Fruit fly (Drosophila melanogaster) whole organism, embryonic: ENCODE results near the gene CG10470.
A peak's percentile ranks its signal among the peaks of the same experiment; 100 is the strongest.

Experiments
- Abd-B ChIP-seq: fragments of 200-800 bp; sonication (Bioruptor generic); optimal IDR thresholded peaks from 2 replicates; lab custom pipeline; 2018; ENCODE audit warnings: missing biosample characterization, mild to moderate bottlenecking, missing genetic modification characterization, moderate library complexity
- B-H2 ChIP-seq: fragments of 200-800 bp; sonication (Bioruptor generic); optimal IDR thresholded peaks from 2 replicates; lab custom pipeline; 2018; ENCODE audit warnings: missing biosample characterization, mild to moderate bottlenecking, missing genetic modification characterization
- Bdp1 ChIP-seq: fragments of 200-800 bp; sonication (Bioruptor generic); optimal IDR thresholded peaks from 3 replicates; lab custom pipeline; 2016; ENCODE audit warnings: missing biosample characterization, missing genetic modification characterization
- CG1024 ChIP-seq: fragments of 200-800 bp; sonication (Bioruptor generic); IDR thresholded peaks from 2 replicates; pipeline ENCODE4 v1.3.6; 2022; ENCODE audit warnings: missing biosample characterization, missing genetic modification characterization
- CG10321 ChIP-seq: fragments of 200-800 bp; sonication (Bioruptor generic); IDR thresholded peaks from 2 replicates; pipeline ENCODE4 v1.3.6; 2022; ENCODE audit warnings: missing biosample characterization, missing genetic modification characterization
- CG10431 ChIP-seq: fragments of 200-800 bp; sonication (Bioruptor generic); optimal IDR thresholded peaks from 3 replicates; lab custom pipeline; 2018; ENCODE audit warnings: missing biosample characterization, mild to moderate bottlenecking, missing genetic modification characterization
- CG10654 ChIP-seq: fragments of 200-800 bp; sonication (Bioruptor generic); optimal IDR thresholded peaks from 2 replicates; lab custom pipeline; 2016; ENCODE audit warnings: missing biosample characterization, missing genetic modification characterization
- CG10979 ChIP-seq: fragments of 200-800 bp; sonication (Bioruptor generic); optimal IDR thresholded peaks from 2 replicates; lab custom pipeline; 2018; ENCODE audit warnings: missing biosample characterization, mild to moderate bottlenecking, missing genetic modification characterization, moderate library complexity
- CG11085 ChIP-seq: fragments of 200-800 bp; sonication (Bioruptor generic); IDR thresholded peaks from 2 replicates; pipeline ENCODE4 v1.3.6; 2022; ENCODE audit warnings: missing biosample characterization, missing genetic modification characterization
- CG11695 ChIP-seq: fragments of 200-800 bp; sonication (Bioruptor generic); IDR thresholded peaks from 3 replicates; pipeline ENCODE4 v1.3.6; 2022; ENCODE audit warnings: missing biosample characterization, missing genetic modification characterization
- CG14014 ChIP-seq: fragments of 200-800 bp; sonication (Bioruptor generic); IDR thresholded peaks from 2 replicates; pipeline ENCODE4 v1.3.6; 2022; ENCODE audit warnings: missing biosample characterization, missing genetic modification characterization
- CG1602 ChIP-seq: fragments of 200-800 bp; sonication (Bioruptor generic); optimal IDR thresholded peaks from 3 replicates; lab custom pipeline; 2016; ENCODE audit warnings: missing biosample characterization, missing genetic modification characterization
- CG17568 ChIP-seq: fragments of 200-800 bp; sonication (Bioruptor generic); optimal IDR thresholded peaks from 2 replicates; lab custom pipeline; 2018; ENCODE audit warnings: missing biosample characterization, mild to moderate bottlenecking, missing genetic modification characterization, moderate library complexity
- CG18764 ChIP-seq: fragments of 200-800 bp; sonication (Bioruptor generic); optimal IDR thresholded peaks from 3 replicates; lab custom pipeline; 2016; ENCODE audit warnings: missing biosample characterization, missing genetic modification characterization
- CG2712 ChIP-seq: fragments of 200-800 bp; optimal IDR thresholded peaks from 3 replicates; lab custom pipeline; 2019; ENCODE audit warnings: missing biosample characterization, mild to moderate bottlenecking, missing genetic modification characterization, moderate library complexity
- CG2889 ChIP-seq: fragments of 200-800 bp; sonication (Bioruptor generic); IDR thresholded peaks from 3 replicates; pipeline ENCODE4 v1.3.6; 2022; ENCODE audit warnings: missing biosample characterization, missing genetic modification characterization
- CG30020 ChIP-seq: fragments of 200-800 bp; optimal IDR thresholded peaks from 2 replicates; lab custom pipeline; 2019; ENCODE audit warnings: missing biosample characterization, mild to moderate bottlenecking, missing genetic modification characterization, moderate library complexity
- CG3065 ChIP-seq: fragments of 200-800 bp; sonication (Bioruptor generic); optimal IDR thresholded peaks from 2 replicates; lab custom pipeline; 2016; ENCODE audit warnings: missing biosample characterization, missing genetic modification characterization
- CG31365 ChIP-seq: fragments of 200-800 bp; sonication (Bioruptor generic); optimal IDR thresholded peaks from 2 replicates; lab custom pipeline; 2018; ENCODE audit warnings: missing biosample characterization, mild to moderate bottlenecking, missing genetic modification characterization
- CG33213 ChIP-seq: fragments of 200-800 bp; sonication (Bioruptor generic); optimal IDR thresholded peaks from 3 replicates; lab custom pipeline; 2016; ENCODE audit warnings: missing biosample characterization, missing genetic modification characterization
- CG33557 ChIP-seq: fragments of 200-800 bp; sonication (Bioruptor generic); optimal IDR thresholded peaks from 2 replicates; lab custom pipeline; 2019; ENCODE audit warnings: missing biosample characterization, mild to moderate bottlenecking, missing genetic modification characterization, moderate library complexity
- CG3995 ChIP-seq: fragments of 200-800 bp; sonication (Bioruptor generic); optimal IDR thresholded peaks from 3 replicates; lab custom pipeline; 2016; ENCODE audit warnings: missing biosample characterization, missing genetic modification characterization
- CG6654 ChIP-seq: fragments of 200-800 bp; sonication (Bioruptor generic); optimal IDR thresholded peaks from 2 replicates; lab custom pipeline; 2017; ENCODE audit warnings: missing biosample characterization, mild to moderate bottlenecking, missing genetic modification characterization
- CG9797 ChIP-seq: fragments of 200-800 bp; sonication (Bioruptor generic); optimal IDR thresholded peaks from 3 replicates; lab custom pipeline; 2018; ENCODE audit warnings: missing biosample characterization, mild to moderate bottlenecking, missing genetic modification characterization
- CG9817 ChIP-seq: fragments of 200-800 bp; sonication (Bioruptor generic); optimal IDR thresholded peaks from 2 replicates; lab custom pipeline; 2018; ENCODE audit warnings: missing biosample characterization, mild to moderate bottlenecking, missing genetic modification characterization, moderate library complexity
- Dbx ChIP-seq: fragments of 200-800 bp; sonication (Bioruptor generic); IDR thresholded peaks from 3 replicates; pipeline ENCODE4 v1.3.6; 2022; ENCODE audit warnings: missing biosample characterization, missing genetic modification characterization
- Hand ChIP-seq: fragments of 200-800 bp; sonication (Bioruptor generic); optimal IDR thresholded peaks from 2 replicates; lab custom pipeline; 2017; ENCODE audit warnings: mild to moderate bottlenecking, missing biosample characterization, missing genetic modification reagents, missing genetic modification characterization
- Hr78 ChIP-seq, 2 experiments: fragments of 200-800 bp in 1 of 2; fragments of >200 bp in 1 of 2; sonication (Bioruptor generic) in 1 of 2; optimal IDR thresholded peaks; 2 replicates each; lab custom pipeline; 2017 to 2019; ENCODE audit warnings: missing biosample characterization in 2 of 2, missing genetic modification characterization in 2 of 2, mild to moderate bottlenecking in 1 of 2, moderate library complexity in 1 of 2
- Max ChIP-seq: fragments of 200-800 bp; sonication (Bioruptor generic); optimal IDR thresholded peaks from 2 replicates; lab custom pipeline; 2016; ENCODE audit warnings: missing biosample characterization, mild to moderate bottlenecking, missing genetic modification characterization
- Optix ChIP-seq: fragments of 200-800 bp; sonication (Bioruptor generic); IDR thresholded peaks from 3 replicates; pipeline ENCODE4 v1.3.6; 2022; ENCODE audit warnings: missing biosample characterization, missing genetic modification characterization
- Ptx1 ChIP-seq: fragments of 200-800 bp; sonication (Bioruptor generic); IDR thresholded peaks from 2 replicates; pipeline ENCODE4 v1.3.6; 2022; ENCODE audit warnings: missing biosample characterization, missing genetic modification characterization
- Ravus ChIP-seq: fragments of 200-800 bp; sonication (Bioruptor generic); IDR thresholded peaks from 2 replicates; pipeline ENCODE4 v1.3.6; 2022; ENCODE audit warnings: missing biosample characterization, missing genetic modification characterization
- Sin3A ChIP-seq: fragments of >200 bp; optimal IDR thresholded peaks from 2 replicates; lab custom pipeline; 2018
- Sox102F ChIP-seq: fragments of 200-800 bp; sonication (Bioruptor generic); optimal IDR thresholded peaks from 2 replicates; lab custom pipeline; 2018; ENCODE audit warnings: missing biosample characterization, mild to moderate bottlenecking, missing genetic modification characterization, moderate library complexity
- ac ChIP-seq: fragments of 200-800 bp; sonication (Bioruptor generic); optimal IDR thresholded peaks from 3 replicates; lab custom pipeline; 2017; ENCODE audit warnings: missing biosample characterization, mild to moderate bottlenecking, missing genetic modification characterization
- bab2 ChIP-seq: fragments of 200-800 bp; sonication (Bioruptor generic); optimal IDR thresholded peaks from 2 replicates; lab custom pipeline; 2016; ENCODE audit warnings: missing biosample characterization, missing genetic modification characterization
- cg ChIP-seq: fragments of 200-800 bp; sonication (Bioruptor generic); optimal IDR thresholded peaks from 3 replicates; lab custom pipeline; 2019; ENCODE audit warnings: missing biosample characterization, mild to moderate bottlenecking, missing genetic modification characterization, moderate library complexity
- chif ChIP-seq, 2 experiments: fragments of 200-800 bp; sonication (Bioruptor generic); optimal IDR thresholded peaks; 3 replicates each; lab custom pipeline; 2016; ENCODE audit warnings: missing biosample characterization in 2 of 2, missing genetic modification characterization in 2 of 2
- cwo ChIP-seq: fragments of 200-800 bp; sonication (Bioruptor generic); optimal IDR thresholded peaks from 3 replicates; lab custom pipeline; 2017; ENCODE audit warnings: missing biosample characterization, missing genetic modification characterization, mild to moderate bottlenecking, moderate library complexity, missing genetic modification reagents
- danr ChIP-seq: fragments of 200-800 bp; sonication (Bioruptor generic); IDR thresholded peaks from 2 replicates; pipeline ENCODE4 v1.3.6; 2022; ENCODE audit warnings: missing biosample characterization, missing genetic modification characterization
- exex ChIP-seq: fragments of 200-800 bp; sonication (Bioruptor generic); optimal IDR thresholded peaks from 4 replicates; lab custom pipeline; 2018; ENCODE audit warnings: missing biosample characterization, mild to moderate bottlenecking, missing genetic modification characterization, moderate library complexity
- gem ChIP-seq: fragments of 200-800 bp; sonication (Bioruptor generic); optimal IDR thresholded peaks from 2 replicates; lab custom pipeline; 2019; ENCODE audit warnings: missing biosample characterization, mild to moderate bottlenecking, missing genetic modification characterization, moderate library complexity
- gt ChIP-seq: fragments of 200-800 bp; sonication (Bioruptor generic); IDR thresholded peaks from 2 replicates; pipeline ENCODE4 v1.3.6; 2022; ENCODE audit warnings: missing biosample characterization, missing genetic modification characterization
- ham ChIP-seq: fragments of 200-800 bp; sonication (Bioruptor generic); IDR thresholded peaks from 2 replicates; pipeline ENCODE4 v1.3.6; 2022; ENCODE audit warnings: missing biosample characterization, missing genetic modification characterization
- jing ChIP-seq: fragments of 200-800 bp; sonication (Bioruptor generic); optimal IDR thresholded peaks from 2 replicates; lab custom pipeline; 2018; ENCODE audit warnings: missing biosample characterization, mild to moderate bottlenecking, missing genetic modification characterization
- row ChIP-seq: fragments of 200-800 bp; sonication (Bioruptor generic); IDR thresholded peaks from 3 replicates; pipeline ENCODE4 v1.3.6; 2022; ENCODE audit warnings: missing biosample characterization, missing genetic modification characterization
- sna ChIP-seq: fragments of 200-800 bp; sonication (Bioruptor generic); IDR thresholded peaks from 2 replicates; pipeline ENCODE4 v1.3.6; 2022; ENCODE audit warnings: missing biosample characterization, missing genetic modification characterization; ENCODE audit not compliant: partially characterized antibody
- tap ChIP-seq: fragments of 200-800 bp; optimal IDR thresholded peaks from 3 replicates; lab custom pipeline; 2019; ENCODE audit warnings: missing biosample characterization, mild to moderate bottlenecking, missing genetic modification characterization, moderate library complexity
- wor ChIP-seq: fragments of 200-800 bp; sonication (Bioruptor generic); IDR thresholded peaks from 2 replicates; pipeline ENCODE4 v1.3.6; 2022; ENCODE audit warnings: missing biosample characterization, missing genetic modification characterization
- zen ChIP-seq: fragments of 200-800 bp; sonication (Bioruptor generic); optimal IDR thresholded peaks from 3 replicates; lab custom pipeline; 2018; ENCODE audit warnings: missing biosample characterization, mild to moderate bottlenecking, missing genetic modification characterization, moderate library complexity

The CG10470 gene

DNA sequence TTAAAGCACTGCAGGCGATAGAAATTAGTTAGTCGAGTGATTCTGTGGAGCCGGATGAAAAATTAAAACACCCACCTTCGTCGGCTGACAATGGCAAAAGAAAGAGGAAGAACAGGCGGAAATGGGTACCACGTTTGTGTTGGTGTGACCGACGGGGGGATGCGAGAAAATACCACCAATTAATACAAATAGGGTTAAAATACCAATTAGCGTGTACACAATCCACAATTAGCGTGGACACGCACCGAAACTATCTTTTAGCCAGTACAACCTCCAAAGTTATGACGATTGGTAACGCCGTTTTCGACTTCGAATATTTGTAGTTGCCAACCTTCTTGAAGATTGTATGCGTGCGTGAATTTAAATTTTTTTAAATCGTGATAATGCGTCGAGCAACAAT, 39.7 kb upstream of the CG10470 start, which contains the start of gene RpL30 (continued):
- peak; percentile 77 for TF ChIP-seq tap (tag; lab: Kevin White, UChicago)
- TF ChIP-seq CG17568 (GFP tag; lab: Kevin White, UChicago) = peak; percentile 91
- TF ChIP-seq CG9797 (GFP tag; lab: Kevin White, UChicago) = peak; percentile 100
- peak; percentile 75 for TF ChIP-seq Bdp1 (GFP tag; lab: Kevin White, UChicago)
- TF ChIP-seq CG2889 (GFP tag; lab: Robert Waterston, UW) = peak; percentile 63; the same call in 1 of the 3 replicates
- peak; percentile 95 for TF ChIP-seq Max (GFP tag; lab: Kevin White, UChicago)
- peak; percentile 80 for TF ChIP-seq CG10654 (GFP tag; lab: Kevin White, UChicago)
- TF ChIP-seq CG18764 = peak; percentile 86
- peak; percentile 79 for TF ChIP-seq cwo
- TF ChIP-seq CG3995 (GFP tag; lab: Kevin White, UChicago) = peak; percentile 74
- no peak for TF ChIP-seq Hr78 (GFP tag; optimal IDR thresholded peaks at IDR 0.05; lab: Kevin White, UChicago)
- TF ChIP-seq CG3065 (GFP tag; lab: Kevin White, UChicago) = peak; percentile 81
- no peak for TF ChIP-seq Ravus (GFP tag; lab: Robert Waterston, UW)
- TF ChIP-seq CG2712 (tag; lab: Kevin White, UChicago) = peak; percentile 87
- TF ChIP-seq CG10979 (tag; lab: Kevin White, UChicago) = peak; percentile 80
- peak; percentile 66 for TF ChIP-seq jing
- peak; percentile 80 for TF ChIP-seq Optix (GFP tag; lab: Robert Waterston, UW)
- TF ChIP-seq CG31365 (tag; lab: Kevin White, UChicago) = peak; percentile 86
- TF ChIP-seq B-H2 = peak; percentile 94
- TF ChIP-seq ham (GFP tag; lab: Robert Waterston, UW) = peak; percentile 83; the same call in 1 of the 2 replicates
- peak; percentile 94 for TF ChIP-seq CG10431
- TF ChIP-seq zen (tag; lab: Kevin White, UChicago) = peak; percentile 87
- TF ChIP-seq CG33557 (GFP tag; lab: Kevin White, UChicago) = peak; percentile 67
- TF ChIP-seq Sin3A (lab: Kevin White, UChicago) = peak; percentile 84
- peak; percentile 90 for TF ChIP-seq CG14014 (GFP tag; lab: Robert Waterston, UW)
- peak; percentile 81 for TF ChIP-seq exex (tag; lab: Kevin White, UChicago)
- TF ChIP-seq Ptx1 = peak; percentile 78
- TF ChIP-seq gt (GFP tag; lab: Robert Waterston, UW) = 0 out of 2 replicates have a peak, but pooled peaks have one; percentile 43
- TF ChIP-seq chif (GFP tag; optimal IDR thresholded peaks at IDR 0.05; lab: Kevin White, UChicago) = peak; percentile 70 to 87
- peak; percentile 91 for TF ChIP-seq Hand (GFP tag; lab: Kevin White, UChicago)
- peak; percentile 19; the same call in 1 of the 2 replicates for TF ChIP-seq sna (GFP tag; lab: Robert Waterston, UW)
- peak; percentile 43 for TF ChIP-seq wor
- peak; percentile 65 for TF ChIP-seq CG1602 (GFP tag; lab: Kevin White, UChicago)
- TF ChIP-seq row (GFP tag; lab: Robert Waterston, UW) = peak; percentile 60
- TF ChIP-seq Dbx = peak; percentile 94
- TF ChIP-seq gem (tag; lab: Kevin White, UChicago) = peak; percentile 75
- peak; percentile 85 for TF ChIP-seq CG11695 (GFP tag; lab: Robert Waterston, UW)
- peak; percentile 85 for TF ChIP-seq Abd-B (GFP tag; lab: Kevin White, UChicago)
- peak; percentile 98 for TF ChIP-seq CG33213
- TF ChIP-seq danr (GFP tag; lab: Robert Waterston, UW) = 0 out of 2 replicates have a peak, but pooled peaks have one; percentile 27
- peak; percentile 59 for TF ChIP-seq Sox102F
- peak; percentile 80 for TF ChIP-seq CG9817 (tag; lab: Kevin White, UChicago)
- TF ChIP-seq ac (GFP tag; lab: Kevin White, UChicago) = peak; percentile 86
- peak; percentile 66 for TF ChIP-seq CG10321 (GFP tag; lab: Robert Waterston, UW)
- TF ChIP-seq CG11085 (GFP tag; lab: Robert Waterston, UW) = peak; percentile 73; the same call in 1 of the 2 replicates
- peak; percentile 63 for TF ChIP-seq CG6654 (GFP tag; lab: Kevin White, UChicago)
- peak; percentile 71 for TF ChIP-seq CG1024
- TF ChIP-seq cg = no peak
- TF ChIP-seq CG30020 (tag; lab: Kevin White, UChicago) = peak; percentile 60
- peak; percentile 69 for TF ChIP-seq bab2 (GFP tag; lab: Kevin White, UChicago)
